Worm (Caenorhabditis elegans) whole organism, L2 larva: Measurements from ENCODE around the gene igcm-1.

ENCODE experiments used
- C34F6.9 ChIP-seq: fragments of 150-350 bp; optimal IDR thresholded peaks from 2 replicates; lab custom pipeline; 2014; ENCODE audit warnings: missing biosample characterization, missing genetic modification characterization
- F13H6.1 ChIP-seq: sonication (generic microtip); optimal IDR thresholded peaks from 2 replicates; lab custom pipeline; 2016; ENCODE audit warnings: missing genetic modification characterization, missing compliant biosample characterization
- R02D3.7 ChIP-seq: fragments of 150-350 bp; optimal IDR thresholded peaks from 2 replicates; lab custom pipeline; 2014; ENCODE audit warnings: missing biosample characterization, missing genetic modification characterization
- Y55F3AM.14 ChIP-seq: fragments of 200-800 bp; sonication (Bioruptor generic); optimal IDR thresholded peaks from 2 replicates; lab custom pipeline; 2018; ENCODE audit warnings: mild to moderate bottlenecking, missing genetic modification characterization, missing compliant biosample characterization
- ZK546.5 ChIP-seq: sonication (generic microtip); optimal IDR thresholded peaks from 2 replicates; lab custom pipeline; 2017; ENCODE audit warnings: missing biosample characterization, missing genetic modification characterization
- alr-1 ChIP-seq: fragments of 150-350 bp; optimal IDR thresholded peaks from 2 replicates; lab custom pipeline; 2014; ENCODE audit warnings: missing biosample characterization, missing genetic modification characterization
- ama-1 ChIP-seq: fragments of 150-350 bp; optimal IDR thresholded peaks from 2 replicates; lab custom pipeline; 2018; ENCODE audit warnings: inconsistent platforms
- blmp-1 ChIP-seq: sonication (generic microtip); optimal IDR thresholded peaks from 2 replicates; lab custom pipeline; 2017; ENCODE audit warnings: missing genetic modification characterization, mild to moderate bottlenecking, missing compliant biosample characterization, antibody characterized with exemption, moderate library complexity; ENCODE audit not compliant: insufficient read depth
- ceh-16 ChIP-seq: fragments of 150-350 bp; optimal IDR thresholded peaks from 2 replicates; lab custom pipeline; 2014; ENCODE audit warnings: missing biosample characterization, missing genetic modification characterization
- ceh-82 ChIP-seq: fragments of 150-350 bp; optimal IDR thresholded peaks from 2 replicates; lab custom pipeline; 2014; ENCODE audit warnings: missing biosample characterization, missing genetic modification characterization
- crh-2 ChIP-seq: sonication (generic microtip); optimal IDR thresholded peaks from 2 replicates; lab custom pipeline; 2017; ENCODE audit warnings: missing biosample characterization, missing genetic modification characterization
- dmd-4 ChIP-seq: sonication (generic microtip); optimal IDR thresholded peaks from 2 replicates; lab custom pipeline; 2017; ENCODE audit warnings: missing biosample characterization, missing genetic modification characterization
- egl-27 ChIP-seq: sonication (generic microtip); optimal IDR thresholded peaks from 3 replicates; lab custom pipeline; 2017; ENCODE audit warnings: missing biosample characterization, missing genetic modification reagents, missing genetic modification characterization
- elt-1 ChIP-seq: fragments of 150-350 bp; optimal IDR thresholded peaks from 2 replicates; lab custom pipeline; 2014; ENCODE audit warnings: missing biosample characterization, missing genetic modification characterization
- elt-3 ChIP-seq: sonication (generic microtip); optimal IDR thresholded peaks from 2 replicates; lab custom pipeline; 2017; ENCODE audit warnings: missing biosample characterization, missing genetic modification characterization
- fos-1 ChIP-seq: fragments of 150-350 bp; optimal IDR thresholded peaks from 2 replicates; lab custom pipeline; 2014; ENCODE audit warnings: missing biosample characterization, missing genetic modification characterization
- gmeb-1 ChIP-seq: fragments of 150-350 bp; optimal IDR thresholded peaks from 2 replicates; lab custom pipeline; 2014; ENCODE audit warnings: missing biosample characterization, missing genetic modification characterization
- lin-13 ChIP-seq: fragments of 150-350 bp; optimal IDR thresholded peaks from 2 replicates; lab custom pipeline; 2014; ENCODE audit warnings: missing biosample characterization, missing genetic modification reagents, missing genetic modification characterization
- lsy-2 ChIP-seq, 2 experiments: fragments of 150-350 bp in 1 of 2; sonication (generic microtip) in 1 of 2; optimal IDR thresholded peaks; 2 replicates each; lab custom pipeline; 2014 to 2017; ENCODE audit warnings: missing biosample characterization in 2 of 2, missing genetic modification characterization in 2 of 2
- mab-5 ChIP-seq: fragments of 150-350 bp; optimal IDR thresholded peaks from 2 replicates; lab custom pipeline; 2014; ENCODE audit warnings: missing biosample characterization, missing genetic modification characterization
- mbf-1 ChIP-seq: sonication (generic microtip); optimal IDR thresholded peaks from 2 replicates; lab custom pipeline; 2017; ENCODE audit warnings: missing biosample characterization, missing genetic modification characterization
- mdl-1 ChIP-seq, 2 experiments: fragments of 150-350 bp in 1 of 2; sonication (generic microtip) in 1 of 2; optimal IDR thresholded peaks; 2 replicates each; lab custom pipeline; 2017; ENCODE audit warnings: missing biosample characterization in 2 of 2, missing genetic modification characterization in 2 of 2
- nhr-10 ChIP-seq: sonication (generic microtip); optimal IDR thresholded peaks from 2 replicates; lab custom pipeline; 2017; ENCODE audit warnings: missing biosample characterization, missing genetic modification characterization
- nhr-11 ChIP-seq: fragments of 150-350 bp; optimal IDR thresholded peaks from 2 replicates; lab custom pipeline; 2014; ENCODE audit warnings: missing biosample characterization, missing genetic modification characterization
- nhr-12 ChIP-seq: fragments of 150-350 bp; optimal IDR thresholded peaks from 2 replicates; lab custom pipeline; 2014; ENCODE audit warnings: missing biosample characterization, missing genetic modification characterization
- nhr-129 ChIP-seq: fragments of 150-350 bp; optimal IDR thresholded peaks from 2 replicates; lab custom pipeline; 2014; ENCODE audit warnings: missing biosample characterization, missing genetic modification characterization
- nhr-21 ChIP-seq: fragments of 150-350 bp; optimal IDR thresholded peaks from 2 replicates; lab custom pipeline; 2014; ENCODE audit warnings: missing biosample characterization, missing genetic modification characterization
- nhr-23 ChIP-seq: fragments of 150-350 bp; optimal IDR thresholded peaks from 2 replicates; lab custom pipeline; 2014; ENCODE audit warnings: missing biosample characterization, missing genetic modification reagents, missing genetic modification characterization
- nhr-25 ChIP-seq: fragments of 150-350 bp; sonication (generic microtip); optimal IDR thresholded peaks from 3 replicates; lab custom pipeline; 2014; ENCODE audit warnings: missing biosample characterization, missing genetic modification characterization
- nhr-6 ChIP-seq: fragments of 150-350 bp; optimal IDR thresholded peaks from 2 replicates; lab custom pipeline; 2014; ENCODE audit warnings: missing biosample characterization, missing genetic modification characterization
- peb-1 ChIP-seq: fragments of 150-350 bp; optimal IDR thresholded peaks from 2 replicates; lab custom pipeline; 2014; ENCODE audit warnings: missing biosample characterization, missing genetic modification characterization
- sem-4 ChIP-seq: fragments of 150-350 bp; optimal IDR thresholded peaks from 2 replicates; lab custom pipeline; 2014; ENCODE audit warnings: missing biosample characterization, missing genetic modification reagents, missing genetic modification characterization
- skn-1 ChIP-seq: sonication (generic microtip); optimal IDR thresholded peaks from 2 replicates; lab custom pipeline; 2017; ENCODE audit warnings: missing biosample characterization, missing genetic modification characterization
- sma-3 ChIP-seq: sonication (generic microtip); optimal IDR thresholded peaks from 2 replicates; lab custom pipeline; 2016; ENCODE audit warnings: missing genetic modification reagents, missing genetic modification characterization, missing compliant biosample characterization
- sma-9 ChIP-seq, 2 experiments: fragments of 150-350 bp in 1 of 2; sonication (generic microtip) in 1 of 2; optimal IDR thresholded peaks; 2 replicates each; lab custom pipeline; 2014 to 2016; ENCODE audit warnings: missing genetic modification characterization in 2 of 2, mild to moderate bottlenecking in 1 of 2, missing biosample characterization in 1 of 2, missing compliant biosample characterization in 1 of 2, missing genetic modification reagents in 1 of 2, moderate library complexity in 1 of 2
- snpc-4 ChIP-seq: fragments of 150-350 bp; optimal IDR thresholded peaks from 2 replicates; lab custom pipeline; 2014; ENCODE audit warnings: missing biosample characterization, missing genetic modification characterization
- unc-39 ChIP-seq: fragments of 150-350 bp; optimal IDR thresholded peaks from 2 replicates; lab custom pipeline; 2014; ENCODE audit warnings: missing biosample characterization, missing genetic modification characterization
- unc-55 ChIP-seq: fragments of 150-350 bp; sonication (generic microtip); optimal IDR thresholded peaks from 3 replicates; lab custom pipeline; 2014; ENCODE audit warnings: missing biosample characterization, missing genetic modification reagents, missing genetic modification characterization
- unc-62 ChIP-seq: fragments of 150-350 bp; optimal IDR thresholded peaks from 2 replicates; lab custom pipeline; 2014; ENCODE audit warnings: missing biosample characterization, missing genetic modification reagents, missing genetic modification characterization
- zag-1 ChIP-seq: fragments of 150-350 bp; optimal IDR thresholded peaks from 2 replicates; lab custom pipeline; 2014; ENCODE audit warnings: missing biosample characterization, missing genetic modification characterization
- ztf-1 ChIP-seq: fragments of 200-800 bp; sonication (Bioruptor generic); conservative IDR thresholded peaks from 2 replicates; pipeline ENCODE4 v1.3.6; 2022; ENCODE audit warnings: missing genetic modification characterization, missing compliant biosample characterization
- ztf-11 ChIP-seq: sonication (generic microtip); optimal IDR thresholded peaks from 2 replicates; lab custom pipeline; 2017; ENCODE audit warnings: missing biosample characterization, missing genetic modification characterization
- ztf-4 ChIP-seq: fragments of 150-350 bp; optimal IDR thresholded peaks from 2 replicates; lab custom pipeline; 2014; ENCODE audit warnings: missing biosample characterization, missing genetic modification characterization

The igcm-1 gene

DNA sequence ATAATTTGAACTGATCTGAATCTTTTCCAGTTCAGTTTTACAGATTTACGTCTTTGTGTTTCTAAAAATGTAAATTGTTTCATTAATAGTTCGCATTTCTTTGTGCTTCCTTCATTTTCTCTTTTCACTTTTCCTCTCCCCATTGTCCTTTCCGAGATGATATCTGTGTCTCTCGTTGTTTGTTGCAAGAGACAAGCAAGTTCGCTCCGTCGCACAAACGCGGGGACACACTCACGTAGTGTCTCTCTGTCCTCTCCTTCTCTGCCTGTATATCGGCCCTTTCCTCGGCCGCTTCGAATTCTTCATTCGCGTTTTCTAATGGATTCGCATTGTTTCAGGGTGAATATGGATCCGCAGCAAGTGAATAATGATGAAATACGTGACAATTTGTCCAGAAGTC, 25.6 kb upstream of the igcm-1 start, which contains the start of gene ZC13.1 (continued):
- peak; percentile 87 for TF ChIP-seq C34F6.9 (tag; lab: Kevin White, UChicago)
- peak; percentile 80 for TF ChIP-seq unc-55 (GFP tag; lab: Kevin White, UChicago)
- no peak for TF ChIP-seq Y55F3AM.14
- TF ChIP-seq alr-1 (tag; lab: Kevin White, UChicago), result no peak
- TF ChIP-seq elt-1 (tag; lab: Kevin White, UChicago), result no peak
- TF ChIP-seq blmp-1 (tag; lab: Kevin White, UChicago), result peak; percentile 92
- peak; percentile 94 for TF ChIP-seq nhr-129 (tag; lab: Kevin White, UChicago)
- no peak for TF ChIP-seq R02D3.7 (tag; lab: Kevin White, UChicago)
- TF ChIP-seq zag-1, result peak; percentile 38
- peak; percentile 4 for TF ChIP-seq snpc-4 (tag; lab: Kevin White, UChicago)
- peak; percentile 69 for TF ChIP-seq nhr-25 (tag; lab: Kevin White, UChicago)

DNA sequence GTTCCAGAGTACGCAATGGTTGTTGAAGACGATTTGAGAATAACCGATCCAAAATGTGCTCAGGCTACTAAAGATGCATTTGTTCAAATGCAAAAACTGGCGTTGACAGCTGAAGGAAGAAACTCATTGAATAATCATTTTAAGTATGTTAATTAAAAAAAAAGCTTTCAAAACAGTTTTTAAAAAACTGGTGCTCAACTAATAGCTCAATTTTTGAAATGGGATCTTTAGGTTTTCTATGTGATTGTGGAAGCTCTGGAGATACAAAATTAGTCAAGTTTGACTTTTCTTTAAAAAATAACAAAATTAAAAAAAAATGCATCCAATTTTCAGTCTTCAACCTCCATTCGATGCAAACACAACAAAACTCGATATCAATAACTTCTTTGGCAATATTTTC, 22.3 kb upstream of the igcm-1 start:
- TF ChIP-seq sma-3 (GFP tag; lab: Kevin White, UChicago), result no peak
- no peak for TF ChIP-seq nhr-11 (tag; lab: Kevin White, UChicago)
- TF ChIP-seq egl-27 (tag; lab: Kevin White, UChicago), result no peak

DNA sequence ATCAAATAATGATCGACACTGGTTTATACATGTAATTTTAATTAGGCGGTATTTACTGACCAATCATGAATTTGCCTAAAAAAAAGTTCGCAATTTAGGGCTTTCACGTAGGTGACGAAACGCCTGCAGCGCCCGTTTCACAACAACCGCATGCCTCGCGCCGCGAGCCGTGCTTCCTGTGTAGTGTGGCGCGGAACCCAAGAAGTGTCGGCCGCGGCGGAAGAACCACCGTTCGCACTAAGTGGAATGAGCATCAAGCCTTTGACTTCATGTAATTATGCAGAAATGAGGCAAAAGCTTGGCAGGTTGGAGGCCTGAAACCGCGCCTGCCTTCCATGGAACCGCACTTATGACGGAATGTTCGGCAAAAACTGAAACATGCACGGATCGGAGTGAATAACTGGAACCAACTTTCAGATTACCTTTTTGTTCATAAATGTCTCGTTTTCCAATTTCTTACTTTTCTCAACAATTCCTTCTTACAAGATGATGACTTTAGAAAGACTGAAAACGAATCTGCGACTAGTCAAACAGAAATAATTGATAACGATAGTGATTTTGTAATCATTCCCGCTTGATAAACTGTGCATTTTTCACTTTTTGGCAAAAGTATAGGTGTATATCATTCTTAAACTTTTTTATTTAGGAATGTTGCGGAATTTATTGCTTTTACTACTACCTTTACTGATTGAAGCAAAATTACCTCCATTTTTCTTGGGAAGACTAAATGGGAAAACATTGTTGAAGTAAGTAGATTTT, 20.8 kb upstream of the igcm-1 start, which contains the start of gene F56F10.1:
F56F10.1 (plus strand) TSS at position 647 of the 759 bp plus-strand sequence.
- TF ChIP-seq C34F6.9 (tag; lab: Kevin White, UChicago) (no peak), skn-1 (tag; lab: Kevin White, UChicago) (peak; percentile 31), snpc-4 (tag; lab: Kevin White, UChicago) (peak; percentile 78), ztf-11 (tag; lab: Kevin White, UChicago) (no peak), ZK546.5 (tag; lab: Kevin White, UChicago) (no peak), nhr-11 (tag; lab: Kevin White, UChicago) (no peak), fos-1 (peak; percentile 74), crh-2 (no peak)

DNA sequence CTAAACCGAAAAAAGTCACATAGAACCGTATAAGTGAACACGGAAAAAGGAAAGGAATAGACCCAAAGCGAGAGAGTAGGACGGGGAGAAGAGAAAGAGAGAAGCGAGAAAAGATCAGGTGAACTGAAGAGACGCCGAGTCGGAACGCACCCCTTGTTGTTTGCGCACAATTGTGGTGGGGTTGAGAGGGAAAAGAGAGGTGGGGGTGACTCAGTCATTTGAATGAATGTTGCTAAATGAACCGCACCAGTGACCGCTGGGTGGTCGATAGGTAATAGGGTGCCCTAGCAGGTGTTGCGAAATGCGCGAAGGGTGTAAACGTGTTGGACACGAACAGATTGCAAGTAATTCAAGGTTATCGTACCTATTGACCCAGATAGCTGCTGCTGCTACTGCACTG, 19.7 kb upstream of the igcm-1 start, which contains the start of gene lgl-1:
lgl-1 (minus strand) TSS at position 70 of the 400 bp plus-strand sequence.
- TF ChIP-seq lin-13 (no peak), R02D3.7 (tag; lab: Kevin White, UChicago) (no peak), skn-1 (tag; lab: Kevin White, UChicago) (no peak), C34F6.9 (tag; lab: Kevin White, UChicago) (peak; percentile 27), nhr-129 (tag; lab: Kevin White, UChicago) (no peak), ama-1 (lab: Kevin White, UChicago) (no peak), zag-1 (no peak), nhr-10 (tag; lab: Kevin White, UChicago) (no peak), ceh-16 (tag; lab: Kevin White, UChicago) (no peak), egl-27 (tag; lab: Kevin White, UChicago) (no peak), mab-5 (no peak), dmd-4 (tag; lab: Kevin White, UChicago) (no peak), fos-1 (peak; percentile 83), crh-2 (peak; percentile 6), blmp-1 (tag; lab: Kevin White, UChicago) (peak; percentile 28), nhr-12 (tag; lab: Kevin White, UChicago) (no peak), ztf-1 (GFP tag; lab: Robert Waterston, UW) (no peak), elt-1 (tag; lab: Kevin White, UChicago) (no peak), Y55F3AM.14 (no peak), F13H6.1 (tag; lab: Kevin White, UChicago) (peak; percentile 46), nhr-25 (tag; lab: Kevin White, UChicago) (peak; percentile 76), ZK546.5 (tag; lab: Kevin White, UChicago) (no peak), nhr-23 (no peak), snpc-4 (tag; lab: Kevin White, UChicago) (no peak), mdl-1 (tag; optimal IDR thresholded peaks at IDR 0.05; lab: Kevin White, UChicago) (no peak), unc-39 (tag; lab: Kevin White, UChicago) (no peak), ztf-11 (tag; lab: Kevin White, UChicago) (no peak), unc-55 (GFP tag; lab: Kevin White, UChicago) (peak; percentile 40), nhr-6 (tag; lab: Kevin White, UChicago) (no peak), ceh-82 (tag; lab: Kevin White, UChicago) (no peak), ztf-4 (tag; lab: Kevin White, UChicago) (no peak), unc-62 (GFP tag; lab: Kevin White, UChicago) (no peak), mbf-1 (no peak), alr-1 (tag; lab: Kevin White, UChicago) (no peak), lsy-2 (tag; optimal IDR thresholded peaks at IDR 0.05; lab: Kevin White, UChicago) (no peak), peb-1 (no peak), elt-3 (no peak), sma-3 (GFP tag; lab: Kevin White, UChicago) (peak; percentile 38), gmeb-1 (no peak), sma-9 (GFP tag; optimal IDR thresholded peaks at IDR 0.05; lab: Kevin White, UChicago) (peak; percentile 13), sma-9 (tag; optimal IDR thresholded peaks at IDR 0.05; lab: Kevin White, UChicago) (no peak), nhr-21 (tag; lab: Kevin White, UChicago) (no peak), sem-4 (tag; lab: Kevin White, UChicago) (no peak)
